Worm (Caenorhabditis elegans) whole organism, late embryonic: ENCODE data around the gene sre-2.

Experiments used
- C08G9.2 ChIP-seq: sonication (generic microtip); optimal IDR thresholded peaks from 2 replicates; lab custom pipeline; 2016; ENCODE audit warnings: mild to moderate bottlenecking, missing genetic modification characterization, moderate library complexity, missing compliant biosample characterization
- C38D4.7 ChIP-seq: fragments of 200-800 bp; sonication (Bioruptor generic); optimal IDR thresholded peaks from 2 replicates; lab custom pipeline; 2018; ENCODE audit warnings: mild to moderate bottlenecking, missing genetic modification characterization, moderate library complexity, missing compliant biosample characterization
- K02D7.2 ChIP-seq: sonication (generic microtip); optimal IDR thresholded peaks from 2 replicates; lab custom pipeline; 2017; ENCODE audit warnings: mild to moderate bottlenecking, missing genetic modification characterization, missing compliant biosample characterization
- K09A11.1 ChIP-seq: sonication (generic microtip); optimal IDR thresholded peaks from 2 replicates; lab custom pipeline; 2017; ENCODE audit warnings: antibody characterized with exemption, mild to moderate bottlenecking, missing genetic modification characterization, missing compliant biosample characterization; ENCODE audit not compliant: insufficient read depth
- T23F11.4 ChIP-seq: fragments of 200-800 bp; sonication (Bioruptor generic); optimal IDR thresholded peaks from 2 replicates; lab custom pipeline; 2018; ENCODE audit warnings: mild to moderate bottlenecking, missing genetic modification characterization, missing compliant biosample characterization
- Y22D7AL.16 ChIP-seq: sonication (generic microtip); optimal IDR thresholded peaks from 2 replicates; lab custom pipeline; 2016; ENCODE audit warnings: missing genetic modification characterization, missing compliant biosample characterization
- ahr-1 ChIP-seq: sonication (generic microtip); optimal IDR thresholded peaks from 2 replicates; lab custom pipeline; 2016; ENCODE audit warnings: missing genetic modification characterization, missing compliant biosample characterization
- ceh-14 ChIP-seq: sonication (generic microtip); optimal IDR thresholded peaks from 2 replicates; lab custom pipeline; 2016; ENCODE audit warnings: missing genotype, missing genetic modification characterization, missing compliant biosample characterization
- ceh-19 ChIP-seq: fragments of 200-800 bp; sonication (Bioruptor generic); optimal IDR thresholded peaks from 2 replicates; lab custom pipeline; 2018; ENCODE audit warnings: mild to moderate bottlenecking, missing genetic modification characterization, missing compliant biosample characterization
- ceh-2 ChIP-seq: sonication (generic microtip); optimal IDR thresholded peaks from 2 replicates; lab custom pipeline; 2016; ENCODE audit warnings: missing genotype, missing genetic modification characterization, missing compliant biosample characterization
- ceh-22 ChIP-seq: sonication (generic microtip); optimal IDR thresholded peaks from 2 replicates; lab custom pipeline; 2017; ENCODE audit warnings: missing biosample characterization, missing genetic modification characterization
- ceh-24 ChIP-seq: sonication (generic microtip); optimal IDR thresholded peaks from 2 replicates; lab custom pipeline; 2016; ENCODE audit warnings: mild to moderate bottlenecking, missing genetic modification characterization, missing compliant biosample characterization
- ceh-31 ChIP-seq: sonication (generic microtip); optimal IDR thresholded peaks from 2 replicates; lab custom pipeline; 2016; ENCODE audit warnings: missing genetic modification characterization, missing compliant biosample characterization
- ceh-34 ChIP-seq: sonication (generic microtip); optimal IDR thresholded peaks from 2 replicates; lab custom pipeline; 2016; ENCODE audit warnings: mild to moderate bottlenecking, missing genetic modification characterization, missing compliant biosample characterization
- ceh-48 ChIP-seq: sonication (generic microtip); optimal IDR thresholded peaks from 2 replicates; lab custom pipeline; 2016; ENCODE audit warnings: missing genetic modification characterization, inconsistent platforms, missing compliant biosample characterization
- ceh-6 ChIP-seq: fragments of 200-800 bp; sonication (Bioruptor generic); optimal IDR thresholded peaks from 2 replicates; lab custom pipeline; 2018; ENCODE audit warnings: mild to moderate bottlenecking, missing genetic modification characterization, missing compliant biosample characterization
- ceh-9 ChIP-seq: sonication (generic microtip); optimal IDR thresholded peaks from 2 replicates; lab custom pipeline; 2016; ENCODE audit warnings: mild to moderate bottlenecking, missing genetic modification characterization, inconsistent platforms, missing compliant biosample characterization
- che-1 ChIP-seq: sonication (generic microtip); optimal IDR thresholded peaks from 2 replicates; lab custom pipeline; 2016; ENCODE audit warnings: mild to moderate bottlenecking, missing genetic modification characterization, missing compliant biosample characterization
- dve-1 ChIP-seq: sonication (generic microtip); optimal IDR thresholded peaks from 2 replicates; lab custom pipeline; 2017; ENCODE audit warnings: antibody characterized with exemption, mild to moderate bottlenecking, missing genetic modification characterization, missing compliant biosample characterization
- elt-2 ChIP-seq: sonication (generic microtip); optimal IDR thresholded peaks from 2 replicates; lab custom pipeline; 2016; ENCODE audit warnings: missing genetic modification reagents, missing genetic modification characterization, missing compliant biosample characterization
- elt-4 ChIP-seq: sonication (generic microtip); optimal IDR thresholded peaks from 2 replicates; lab custom pipeline; 2016; ENCODE audit warnings: missing genetic modification characterization, missing compliant biosample characterization
- fax-1 ChIP-seq: sonication (generic microtip); optimal IDR thresholded peaks from 2 replicates; lab custom pipeline; 2016; ENCODE audit warnings: missing genotype, missing genetic modification characterization, missing compliant biosample characterization
- fkh-6 ChIP-seq: sonication (generic microtip); optimal IDR thresholded peaks from 2 replicates; lab custom pipeline; 2016; ENCODE audit warnings: missing genetic modification characterization, missing compliant biosample characterization
- gmeb-2 ChIP-seq: sonication (generic microtip); optimal IDR thresholded peaks from 2 replicates; lab custom pipeline; 2016; ENCODE audit warnings: missing genetic modification characterization, inconsistent platforms, missing compliant biosample characterization
- hlh-13 ChIP-seq: fragments of 200-800 bp; sonication (Bioruptor generic); optimal IDR thresholded peaks from 2 replicates; lab custom pipeline; 2018; ENCODE audit warnings: mild to moderate bottlenecking, missing genetic modification characterization, missing compliant biosample characterization
- hlh-15 ChIP-seq: sonication (generic microtip); optimal IDR thresholded peaks from 2 replicates; lab custom pipeline; 2016; ENCODE audit warnings: missing genetic modification characterization, missing compliant biosample characterization
- hlh-30 ChIP-seq: sonication (generic microtip); optimal IDR thresholded peaks from 2 replicates; lab custom pipeline; 2017; ENCODE audit warnings: antibody characterized with exemption, missing genetic modification characterization, missing compliant biosample characterization; ENCODE audit not compliant: insufficient read depth
- hlh-6 ChIP-seq: sonication (generic microtip); optimal IDR thresholded peaks from 2 replicates; lab custom pipeline; 2016; ENCODE audit warnings: missing genotype, missing genetic modification characterization, missing compliant biosample characterization
- hlh-8 ChIP-seq: sonication (generic microtip); optimal IDR thresholded peaks from 2 replicates; lab custom pipeline; 2016; ENCODE audit warnings: missing genotype, missing genetic modification characterization, missing compliant biosample characterization
- lim-6 ChIP-seq: sonication (generic microtip); optimal IDR thresholded peaks from 2 replicates; lab custom pipeline; 2016; ENCODE audit warnings: missing genetic modification characterization, missing compliant biosample characterization
- lin-11 ChIP-seq: fragments of 200-800 bp; sonication (Bioruptor generic); optimal IDR thresholded peaks from 2 replicates; lab custom pipeline; 2018; ENCODE audit warnings: mild to moderate bottlenecking, missing genetic modification characterization, missing compliant biosample characterization
- madf-2 ChIP-seq: sonication (generic microtip); optimal IDR thresholded peaks from 2 replicates; lab custom pipeline; 2017; ENCODE audit warnings: missing genetic modification characterization, missing compliant biosample characterization
- npax-4 ChIP-seq: sonication (generic microtip); optimal IDR thresholded peaks from 2 replicates; lab custom pipeline; 2016; ENCODE audit warnings: missing genetic modification characterization, missing compliant biosample characterization
- odd-2 ChIP-seq: sonication (generic microtip); optimal IDR thresholded peaks from 2 replicates; lab custom pipeline; 2017; ENCODE audit warnings: antibody characterized with exemption, mild to moderate bottlenecking, missing genetic modification characterization, missing compliant biosample characterization
- pag-3 ChIP-seq: sonication (generic microtip); optimal IDR thresholded peaks from 2 replicates; lab custom pipeline; 2016; ENCODE audit warnings: missing compliant biosample characterization, missing genetic modification characterization, borderline replicate concordance
- pat-9 ChIP-seq: fragments of 200-800 bp; sonication (Bioruptor generic); optimal IDR thresholded peaks from 2 replicates; lab custom pipeline; 2018; ENCODE audit warnings: mild to moderate bottlenecking, missing genetic modification characterization, moderate library complexity, missing compliant biosample characterization
- pax-1 ChIP-seq: fragments of 150-350 bp; optimal IDR thresholded peaks from 2 replicates; lab custom pipeline; 2014; ENCODE audit warnings: missing biosample characterization, missing genetic modification characterization
- pha-2 ChIP-seq: sonication (generic microtip); optimal IDR thresholded peaks from 2 replicates; lab custom pipeline; 2017; ENCODE audit warnings: mild to moderate bottlenecking, missing genetic modification characterization, missing compliant biosample characterization
- pha-4 ChIP-seq: fragments of 150-350 bp; optimal IDR thresholded peaks from 2 replicates; lab custom pipeline; 2018; ENCODE audit warnings: missing biosample characterization, missing genetic modification reagents, missing genetic modification characterization
- pqm-1 ChIP-seq: sonication (generic microtip); optimal IDR thresholded peaks from 2 replicates; lab custom pipeline; 2016; ENCODE audit warnings: missing genetic modification characterization, missing compliant biosample characterization
- ref-2 ChIP-seq: sonication (generic microtip); optimal IDR thresholded peaks from 2 replicates; lab custom pipeline; 2016; ENCODE audit warnings: missing genetic modification characterization, missing compliant biosample characterization
- rnt-1 ChIP-seq: sonication (generic microtip); optimal IDR thresholded peaks from 2 replicates; lab custom pipeline; 2016; ENCODE audit warnings: missing genetic modification characterization, missing compliant biosample characterization
- sox-2 ChIP-seq: fragments of 200-800 bp; sonication (Bioruptor generic); IDR thresholded peaks from 2 replicates; pipeline ENCODE4 v1.3.6; 2022; ENCODE audit warnings: missing genetic modification reagents, missing genetic modification characterization, missing compliant biosample characterization
- tbx-2 ChIP-seq: sonication (generic microtip); optimal IDR thresholded peaks from 2 replicates; lab custom pipeline; 2016; ENCODE audit warnings: missing genetic modification characterization, missing compliant biosample characterization
- unc-86 ChIP-seq: sonication (generic microtip); optimal IDR thresholded peaks from 2 replicates; lab custom pipeline; 2016; ENCODE audit warnings: missing genetic modification characterization, missing compliant biosample characterization
- zip-5 ChIP-seq: sonication (generic microtip); optimal IDR thresholded peaks from 2 replicates; lab custom pipeline; 2016; ENCODE audit warnings: missing genetic modification characterization, missing compliant biosample characterization
- ztf-16 ChIP-seq: sonication (generic microtip); optimal IDR thresholded peaks from 2 replicates; lab custom pipeline; 2017; ENCODE audit warnings: missing genetic modification characterization, missing compliant biosample characterization

Gene sre-2

DNA sequence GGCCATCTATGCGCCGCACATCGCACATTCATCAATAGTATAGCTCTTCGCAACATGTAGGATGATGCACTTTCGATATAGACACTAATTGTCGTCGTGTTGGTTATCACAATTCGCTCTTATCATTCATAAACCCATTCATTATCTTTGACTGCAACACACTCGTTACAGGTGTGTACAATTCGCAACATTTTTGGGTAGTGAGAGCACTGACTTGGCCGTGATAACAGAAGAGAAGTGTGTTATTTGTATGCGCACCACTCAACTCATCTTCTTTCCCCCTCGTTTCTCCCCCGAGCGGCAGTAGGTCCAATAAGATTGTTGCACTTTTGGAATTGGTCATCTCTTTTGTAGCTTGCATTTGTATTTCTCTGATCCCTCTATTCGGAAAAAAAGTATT, 25.3 kb upstream of the sre-2 start:
- TF ChIP-seq sox-2 (GFP tag; lab: Robert Waterston, UW): no peak
- no peak for TF ChIP-seq zip-5 (tag; lab: Kevin White, UChicago)
- peak; percentile 64 for TF ChIP-seq ceh-22 (tag; lab: Kevin White, UChicago)
- TF ChIP-seq elt-4 (tag; lab: Kevin White, UChicago): no peak
- peak; percentile 96 for TF ChIP-seq elt-2 (tag; lab: Kevin White, UChicago)
- TF ChIP-seq tbx-2 (tag; lab: Kevin White, UChicago): peak; percentile 8
- TF ChIP-seq pax-1 (tag; lab: Kevin White, UChicago): no peak
- TF ChIP-seq, all 69 proteins: peak for 3

DNA sequence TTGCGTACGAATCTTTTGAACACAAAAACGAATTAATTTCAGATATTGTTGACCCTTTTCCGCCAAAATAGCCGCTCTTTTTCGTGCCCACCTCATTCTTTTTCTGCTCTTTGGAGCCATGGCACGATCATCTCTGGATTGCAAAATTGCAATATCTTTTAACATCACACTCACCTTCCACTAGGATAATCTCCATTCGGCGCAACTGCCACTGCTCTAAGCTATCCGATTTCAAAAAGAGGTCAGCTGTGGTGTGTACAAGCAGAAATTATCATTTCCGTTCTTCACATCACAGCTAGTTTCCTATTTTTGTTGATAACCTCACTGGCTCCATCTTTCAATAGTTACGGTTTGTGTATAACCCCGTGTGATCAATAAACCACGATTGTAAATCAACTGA, 24.7 kb upstream of the sre-2 start:
- TF ChIP-seq npax-4 (tag; lab: Kevin White, UChicago) (no peak), ceh-34 (peak; percentile 41), pha-4 (no peak), hlh-30 (tag; lab: Kevin White, UChicago) (no peak)

DNA sequence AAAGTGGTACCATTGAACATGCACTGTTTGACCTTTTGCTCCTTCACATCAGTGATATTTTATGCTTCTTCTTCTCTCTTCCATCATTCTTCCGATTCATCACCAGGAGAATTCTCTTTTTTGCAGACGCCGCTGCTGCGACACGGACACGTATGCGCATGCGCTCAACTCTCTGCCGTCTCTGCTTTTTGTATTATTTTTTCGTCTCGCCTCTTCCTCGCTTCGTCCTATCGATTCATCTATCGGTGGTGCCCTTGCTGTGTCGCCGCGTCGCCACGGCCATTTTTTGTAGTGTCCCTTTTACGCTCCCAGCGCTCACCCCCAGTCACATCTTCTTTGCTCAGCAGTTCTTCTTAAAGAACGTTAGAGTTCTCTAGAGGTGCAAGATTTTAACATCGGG, 24.2 kb upstream of the sre-2 start:
- TF ChIP-seq hlh-6 (tag; lab: Kevin White, UChicago) (no peak), K09A11.1 (tag; lab: Kevin White, UChicago) (no peak), zip-5 (tag; lab: Kevin White, UChicago) (no peak), ceh-22 (tag; lab: Kevin White, UChicago) (no peak), pat-9 (tag; lab: Kevin White, UChicago) (no peak), ceh-6 (GFP tag; lab: Kevin White, UChicago) (no peak), elt-4 (tag; lab: Kevin White, UChicago) (no peak), madf-2 (tag; lab: Kevin White, UChicago) (no peak), T23F11.4 (GFP tag; lab: Kevin White, UChicago) (no peak), lim-6 (tag; lab: Kevin White, UChicago) (no peak), ceh-48 (tag; lab: Kevin White, UChicago) (peak; percentile 63), Y22D7AL.16 (tag; lab: Kevin White, UChicago) (no peak), ceh-24 (tag; lab: Kevin White, UChicago) (no peak), gmeb-2 (tag; lab: Kevin White, UChicago) (no peak), ceh-9 (tag; lab: Kevin White, UChicago) (no peak), ceh-14 (tag; lab: Kevin White, UChicago) (peak; percentile 26), hlh-8 (no peak), K02D7.2 (tag; lab: Kevin White, UChicago) (no peak), pha-4 (no peak), ahr-1 (tag; lab: Kevin White, UChicago) (no peak), ceh-31 (tag; lab: Kevin White, UChicago) (peak; percentile 57), ceh-19 (GFP tag; lab: Kevin White, UChicago) (peak; percentile 39), odd-2 (tag; lab: Kevin White, UChicago) (no peak), che-1 (no peak), C38D4.7 (no peak), fkh-6 (tag; lab: Kevin White, UChicago) (no peak), ref-2 (tag; lab: Kevin White, UChicago) (peak; percentile 16), unc-86 (tag; lab: Kevin White, UChicago) (no peak), C08G9.2 (no peak)

DNA sequence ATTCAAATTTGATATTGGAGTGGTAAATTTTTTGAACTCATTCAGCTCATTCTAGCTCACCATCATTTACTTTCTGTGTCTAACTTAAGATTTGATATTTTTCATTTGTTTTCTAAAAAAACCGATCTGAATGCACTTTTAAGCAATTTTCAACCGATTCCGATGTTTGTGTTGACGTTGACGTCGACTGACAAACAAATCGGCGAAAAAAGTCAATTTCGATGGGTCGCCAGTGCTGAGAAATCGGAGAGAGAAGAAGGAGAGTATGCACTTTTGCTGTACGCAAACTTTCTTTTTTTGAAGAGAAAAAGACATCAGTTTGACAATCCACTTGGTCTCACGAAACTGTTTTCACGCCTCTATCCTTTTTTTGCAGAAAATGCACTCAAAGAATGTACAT, 23.5 kb upstream of the sre-2 start:
- no peak for TF ChIP-seq K02D7.2 (tag; lab: Kevin White, UChicago)
- no peak for TF ChIP-seq pag-3 (tag; lab: Kevin White, UChicago)
- no peak for TF ChIP-seq hlh-13 (GFP tag; lab: Kevin White, UChicago)
- no peak for TF ChIP-seq ztf-16
- TF ChIP-seq pqm-1: no peak
- TF ChIP-seq hlh-15 (tag; lab: Kevin White, UChicago): no peak
- TF ChIP-seq pha-2 (tag; lab: Kevin White, UChicago): no peak
- no peak for TF ChIP-seq rnt-1 (tag; lab: Kevin White, UChicago)
- no peak for TF ChIP-seq dve-1 (tag; lab: Kevin White, UChicago)
- no peak for TF ChIP-seq lin-11 (tag; lab: Kevin White, UChicago)
- no peak for TF ChIP-seq fax-1
- no peak for TF ChIP-seq ceh-2 (tag; lab: Kevin White, UChicago)
- TF ChIP-seq hlh-30 (tag; lab: Kevin White, UChicago): no peak
- TF ChIP-seq, all 69 proteins: peak for 0
